Fruit fly (Drosophila melanogaster): Measurements from ENCODE around the gene CG44194.

CG44194 gene

DNA sequence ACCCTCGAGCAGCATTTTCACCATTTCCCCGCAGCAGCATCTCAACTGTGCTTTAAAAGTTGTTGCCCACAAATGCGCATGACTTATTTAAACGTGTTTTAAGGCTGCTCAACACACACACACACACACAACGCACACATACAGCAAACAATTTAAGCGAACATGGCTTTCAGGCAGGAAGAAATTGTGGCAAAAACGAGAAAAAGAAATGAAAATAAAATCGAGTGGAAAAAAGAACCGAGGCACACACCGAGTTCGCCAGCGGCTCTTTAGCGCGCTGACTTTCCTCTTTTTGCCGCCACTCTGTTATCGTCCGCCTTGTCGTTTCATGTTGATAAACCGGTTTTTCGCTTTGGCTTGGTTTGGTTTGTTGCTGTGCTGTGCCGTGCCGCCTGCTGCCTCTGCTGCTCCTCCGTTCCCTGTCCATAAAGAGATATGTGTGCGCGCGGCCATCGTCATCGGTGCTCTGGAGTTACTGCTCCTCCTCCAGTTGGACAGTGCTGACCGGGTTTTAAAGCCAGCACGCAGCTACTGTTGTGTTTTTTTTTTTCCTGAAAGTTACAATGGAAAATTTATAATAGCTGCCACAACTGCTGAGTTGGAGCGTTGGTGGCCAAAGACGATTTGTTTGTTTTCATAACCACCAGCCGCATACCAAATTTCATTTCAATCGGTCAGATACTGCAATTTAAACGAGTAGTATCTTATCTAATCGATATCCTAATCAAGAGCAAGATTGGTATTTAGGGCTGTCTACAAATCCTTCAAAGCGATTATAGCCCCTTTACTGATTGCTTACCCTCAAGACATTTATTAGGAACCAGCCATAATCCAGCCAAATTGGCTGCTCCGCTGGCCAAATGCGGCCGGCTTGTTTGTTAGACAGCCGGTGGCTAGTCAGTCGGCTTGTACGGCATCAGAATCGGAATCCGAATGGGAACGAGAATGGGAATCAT is 18.6 kb upstream of the CG44194 start (continued):
- no peak for TF ChIP-seq Ets21C (GFP tag; optimal IDR thresholded peaks at IDR 0.05)
- TF ChIP-seq CG11294 (GFP tag; IDR thresholded peaks at IDR 0.05): no peak
- TF ChIP-seq Smox (GFP tag; optimal IDR thresholded peaks at IDR 0.05): no peak
- TF ChIP-seq CG10669 (GFP tag; optimal IDR thresholded peaks at IDR 0.05): no peak
- peak; percentile 84 for TF ChIP-seq Eip78C (GFP tag)
- TF ChIP-seq Eip75B (GFP tag; optimal IDR thresholded peaks at IDR 0.05): peak; percentile 17
- TF ChIP-seq CG34406 (GFP tag; optimal IDR thresholded peaks at IDR 0.05): no peak
- TF ChIP-seq vri (GFP tag; optimal IDR thresholded peaks at IDR 0.05): peak; percentile 72
- TF ChIP-seq lz (GFP tag; optimal IDR thresholded peaks at IDR 0.05): no peak

DNA sequence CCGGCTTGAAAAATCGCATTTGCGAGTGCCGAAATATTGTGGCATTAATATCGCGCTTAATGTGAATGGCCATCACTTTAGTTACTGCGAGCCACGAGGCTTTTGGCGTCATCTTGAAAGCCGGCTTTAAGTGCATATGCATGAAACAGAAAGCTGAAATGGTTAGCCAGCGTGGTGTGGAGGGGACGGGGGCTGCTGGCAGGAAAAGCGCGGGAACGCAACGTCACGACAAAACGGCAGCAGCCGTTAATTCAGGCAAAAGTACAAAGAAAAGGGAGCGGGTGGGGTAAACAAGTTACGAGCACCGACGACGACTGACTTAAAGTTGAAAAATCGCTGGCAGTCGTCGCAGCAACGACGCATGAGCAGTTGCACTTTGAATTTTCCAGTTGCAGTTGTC is 17.9 kb upstream of the CG44194 start:
- TF ChIP-seq dsx (GFP tag; optimal IDR thresholded peaks at IDR 0.05; ENCODE audit: poor library complexity, severe bottlenecking): no peak
- TF ChIP-seq CG6854 (GFP tag; optimal IDR thresholded peaks at IDR 0.05): peak; percentile 4
- TF ChIP-seq Hr39 (GFP tag; optimal IDR thresholded peaks at IDR 0.05): no peak
- no peak for TF ChIP-seq CG6276 (GFP tag; optimal IDR thresholded peaks at IDR 0.05)
- no peak for TF ChIP-seq CG1621 (tag; optimal IDR thresholded peaks at IDR 0.05)
- TF ChIP-seq OdsH (GFP tag; optimal IDR thresholded peaks at IDR 0.05): no peak
- peak; percentile 84 for TF ChIP-seq Blimp-1 (GFP tag; optimal IDR thresholded peaks at IDR 0.05)
- TF ChIP-seq Sox14 (GFP tag; optimal IDR thresholded peaks at IDR 0.05): peak; percentile 3
- TF ChIP-seq eg (GFP tag; IDR thresholded peaks at IDR 0.05): 0 out of 3 replicates have a peak, but pooled peaks have one; percentile 23

DNA sequence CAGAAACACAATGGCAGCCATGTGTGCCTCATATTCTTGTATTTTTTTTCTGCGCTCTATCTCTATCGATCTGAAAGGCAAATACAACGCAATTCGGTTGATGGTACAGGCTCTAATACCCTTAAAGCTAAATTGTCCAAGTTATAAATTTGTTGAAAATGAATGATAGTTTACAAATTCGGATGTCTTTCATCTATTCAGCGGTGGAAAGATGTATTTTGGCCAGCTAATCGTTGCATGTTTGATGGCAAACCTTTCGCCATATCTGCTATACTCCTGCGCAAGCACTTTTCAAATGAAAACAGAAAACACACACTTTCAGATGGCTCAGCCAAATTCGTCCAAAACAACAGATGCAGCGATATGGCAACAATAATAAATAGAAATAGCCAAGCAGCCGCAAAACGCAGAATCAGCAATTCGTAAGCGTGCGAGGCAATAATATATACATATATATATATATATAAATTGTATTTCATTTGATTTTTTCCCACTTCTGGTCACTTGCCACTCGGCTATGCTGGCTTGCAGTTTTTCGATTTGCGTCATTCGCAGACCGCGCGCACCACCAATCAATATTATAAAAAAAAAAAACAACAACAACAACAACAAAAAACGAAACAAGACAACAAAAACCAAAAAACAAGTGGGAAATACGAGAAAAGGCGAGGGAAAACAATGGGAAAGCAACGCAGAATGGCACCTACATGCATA is 16.8 kb upstream of the CG44194 start:
- peak; percentile 51 for TF ChIP-seq CG15336 (GFP tag; IDR thresholded peaks at IDR 0.05)
- TF ChIP-seq Eip93F (GFP tag; optimal IDR thresholded peaks at IDR 0.05): no peak
- TF ChIP-seq Met (GFP tag; optimal IDR thresholded peaks at IDR 0.05): no peak
- 0 out of 3 replicates have a peak, but pooled peaks have one; percentile 18 for TF ChIP-seq CG8119 (GFP tag; IDR thresholded peaks at IDR 0.05)
- TF ChIP-seq CG3032 (tag; optimal IDR thresholded peaks at IDR 0.05): no peak
- peak; percentile 43 for TF ChIP-seq Hr4 (GFP tag; optimal IDR thresholded peaks at IDR 0.05)
- TF ChIP-seq dac (GFP tag; optimal IDR thresholded peaks at IDR 0.05): no peak
- TF ChIP-seq CG3919 (GFP tag; optimal IDR thresholded peaks at IDR 0.05): no peak
- TF ChIP-seq spab (GFP tag; optimal IDR thresholded peaks at IDR 0.05): no peak
- TF ChIP-seq eg (GFP tag; IDR thresholded peaks at IDR 0.05): peak; percentile 54
- no peak for TF ChIP-seq Sox14 (GFP tag; optimal IDR thresholded peaks at IDR 0.05)
- peak; percentile 55 for TF ChIP-seq CG32006 (GFP tag; optimal IDR thresholded peaks at IDR 0.05)
- TF ChIP-seq fkh (GFP tag; optimal IDR thresholded peaks at IDR 0.05): no peak
- peak; percentile 45; the same call in 1 of the 2 replicates for TF ChIP-seq CG11294 (GFP tag; IDR thresholded peaks at IDR 0.05)
- TF ChIP-seq CG6163 (GFP tag; IDR thresholded peaks at IDR 0.05): peak; percentile 41; the same call in 2 of the 3 replicates

DNA sequence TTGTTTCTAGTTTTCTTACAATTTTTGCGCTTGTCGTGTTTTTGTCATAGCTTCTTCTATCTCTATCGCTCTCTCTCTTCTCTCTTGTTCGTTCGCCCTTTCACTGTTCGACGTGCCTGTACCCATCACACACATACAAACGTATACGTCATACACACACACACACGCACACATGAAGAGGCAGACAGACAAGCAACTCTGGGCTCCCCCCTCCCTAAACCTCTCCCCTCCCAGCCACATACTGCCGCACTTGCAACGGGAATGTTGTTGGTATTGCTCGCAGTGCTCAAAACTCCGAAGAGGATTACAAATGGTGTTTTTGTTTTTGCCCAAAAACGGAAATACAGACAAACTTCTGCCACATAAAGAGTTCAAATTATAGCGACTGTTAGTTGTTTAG is 15.5 kb upstream of the CG44194 start:
- TF ChIP-seq Sox15 (GFP tag; optimal IDR thresholded peaks at IDR 0.05) (no peak), CG6163 (GFP tag; IDR thresholded peaks at IDR 0.05) (peak; percentile 59)

DNA sequence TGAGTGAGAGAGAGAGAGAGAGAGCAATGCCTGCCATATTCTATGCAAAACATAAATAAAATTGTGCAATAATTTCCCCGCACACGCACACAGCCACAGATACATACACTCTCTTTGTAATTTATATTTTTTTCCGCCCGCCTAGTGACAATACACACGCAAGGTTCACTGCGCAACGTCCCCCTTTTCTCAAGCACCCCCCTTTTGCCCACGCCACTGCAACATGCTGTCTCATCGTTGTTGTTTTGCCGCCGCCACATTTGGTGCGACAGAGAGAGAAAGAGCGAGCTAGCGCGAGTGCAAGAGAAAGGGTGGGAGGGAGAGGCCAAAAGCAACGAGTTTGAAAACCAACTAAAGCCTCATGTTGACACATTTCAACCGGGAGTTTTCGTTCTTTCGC is 14.8 kb upstream of the CG44194 start:
- peak; percentile 90 for TF ChIP-seq Sox14 (GFP tag; optimal IDR thresholded peaks at IDR 0.05)
- no peak for TF ChIP-seq Hr38 (GFP tag; optimal IDR thresholded peaks at IDR 0.05)
- peak; percentile 53 for TF ChIP-seq CG16779 (tag; optimal IDR thresholded peaks at IDR 0.05)
- peak; percentile 57 for TF ChIP-seq Blimp-1 (GFP tag; optimal IDR thresholded peaks at IDR 0.05)
- TF ChIP-seq fd59A (GFP tag; optimal IDR thresholded peaks at IDR 0.05): peak; percentile 33
- TF ChIP-seq CG11294 (GFP tag; IDR thresholded peaks at IDR 0.05): peak; percentile 51
- peak; percentile 80 for TF ChIP-seq net (GFP tag; optimal IDR thresholded peaks at IDR 0.05)
- TF ChIP-seq CG6808 (GFP tag; optimal IDR thresholded peaks at IDR 0.05): peak; percentile 69
- TF ChIP-seq dac (GFP tag; optimal IDR thresholded peaks at IDR 0.05): peak; percentile 77
- peak; percentile 26 for TF ChIP-seq CG6854 (GFP tag; optimal IDR thresholded peaks at IDR 0.05)
- TF ChIP-seq CG3032 (tag; optimal IDR thresholded peaks at IDR 0.05): peak; percentile 49
- peak; percentile 63 for TF ChIP-seq CG1621 (tag; optimal IDR thresholded peaks at IDR 0.05)
- peak; percentile 92 for TF ChIP-seq Eip78C (GFP tag)
- TF ChIP-seq fd85E (GFP tag; optimal IDR thresholded peaks at IDR 0.05): no peak
- peak; percentile 74 for TF ChIP-seq Hr4 (GFP tag; optimal IDR thresholded peaks at IDR 0.05)
- peak; percentile 88 for TF ChIP-seq CG6163 (GFP tag; IDR thresholded peaks at IDR 0.05)
- TF ChIP-seq Gug (GFP tag; IDR thresholded peaks at IDR 0.05): peak; percentile 80
- peak; percentile 63 for TF ChIP-seq Ets96B (tag; optimal IDR thresholded peaks at IDR 0.05)
- peak; percentile 63 for TF ChIP-seq CG8319 (GFP tag; optimal IDR thresholded peaks at IDR 0.05)

Data from whole organism, prepupa.